Fruit fly (Drosophila melanogaster) whole organism, prepupa: ENCODE results near the gene CG32988.

ENCODE experiments used
- Blimp-1 ChIP-seq: fragments of 200-800 bp; sonication (Bioruptor generic); optimal IDR thresholded peaks from 3 replicates; lab custom pipeline; 2017; ENCODE audit warnings: missing biosample characterization, missing genetic modification characterization, mild to moderate bottlenecking, moderate library complexity, missing genetic modification reagents
- CG34406 ChIP-seq: fragments of 200-800 bp; sonication (Bioruptor generic); optimal IDR thresholded peaks from 3 replicates; lab custom pipeline; 2016; ENCODE audit warnings: missing biosample characterization, missing genetic modification characterization
- CG6854 ChIP-seq: fragments of 200-800 bp; sonication (Bioruptor generic); optimal IDR thresholded peaks from 2 replicates; lab custom pipeline; 2017; ENCODE audit warnings: missing biosample characterization, mild to moderate bottlenecking, missing genetic modification characterization
- Ets21C ChIP-seq: fragments of 200-800 bp; sonication (Bioruptor generic); optimal IDR thresholded peaks from 3 replicates; lab custom pipeline; 2016; ENCODE audit warnings: missing biosample characterization, missing genetic modification characterization
- Gug ChIP-seq: fragments of 200-800 bp; sonication (Bioruptor generic); IDR thresholded peaks from 2 replicates; pipeline ENCODE4 v1.3.6; 2022; ENCODE audit warnings: missing biosample characterization, missing genetic modification characterization
- Hr39 ChIP-seq: fragments of 200-800 bp; sonication (Bioruptor generic); optimal IDR thresholded peaks from 2 replicates; lab custom pipeline; 2016; ENCODE audit warnings: missing biosample characterization, missing genetic modification characterization
- Lpt ChIP-seq: fragments of 200-800 bp; sonication (Bioruptor generic); optimal IDR thresholded peaks from 3 replicates; lab custom pipeline; 2016; ENCODE audit warnings: missing biosample characterization, missing genetic modification characterization
- OdsH ChIP-seq: fragments of 200-800 bp; sonication (Bioruptor generic); optimal IDR thresholded peaks from 3 replicates; lab custom pipeline; 2016; ENCODE audit warnings: missing biosample characterization, missing genetic modification characterization
- Sox102F ChIP-seq: fragments of 200-800 bp; sonication (Bioruptor generic); optimal IDR thresholded peaks from 2 replicates; lab custom pipeline; 2016; ENCODE audit warnings: missing biosample characterization, mild to moderate bottlenecking, missing genetic modification characterization
- Sox15 ChIP-seq: fragments of 200-800 bp; sonication (Bioruptor generic); optimal IDR thresholded peaks from 3 replicates; lab custom pipeline; 2016; ENCODE audit warnings: missing biosample characterization, missing genetic modification characterization
- pdm3 ChIP-seq: fragments of 200-800 bp; sonication (Bioruptor generic); optimal IDR thresholded peaks from 3 replicates; lab custom pipeline; 2016; ENCODE audit warnings: missing biosample characterization, missing genetic modification characterization
- topi ChIP-seq: fragments of 200-800 bp; sonication (Bioruptor generic); optimal IDR thresholded peaks from 3 replicates; lab custom pipeline; 2016; ENCODE audit warnings: missing biosample characterization, missing genetic modification characterization

dm6 chr2L:8888210-8888609, 23.5 kb downstream of the CG32988 start:
- TF ChIP-seq topi (GFP tag; lab: Kevin White, UChicago) (no peak), Ets21C (GFP tag; lab: Kevin White, UChicago) (no peak), Hr39 (GFP tag; lab: Kevin White, UChicago) (no peak), pdm3 (GFP tag; lab: Kevin White, UChicago) (no peak), CG34406 (GFP tag; lab: Kevin White, UChicago) (no peak), Gug (GFP tag; lab: Robert Waterston, UW) (no peak), CG6854 (no peak), Sox15 (GFP tag; lab: Kevin White, UChicago) (no peak), Lpt (GFP tag; lab: Kevin White, UChicago) (no peak), OdsH (GFP tag; lab: Kevin White, UChicago) (no peak), Sox102F (GFP tag; lab: Kevin White, UChicago) (no peak), Blimp-1 (GFP tag; lab: Kevin White, UChicago) (no peak)
